Fruit fly (Drosophila melanogaster): ENCODE results near the gene lft.

Gene lft

dm6 chr2L:10334854-10335277 is 29.4 kb upstream of the lft start (continued):
- peak; percentile 45 for TF ChIP-seq gem (tag; optimal IDR thresholded peaks at IDR 0.05)
- TF ChIP-seq fd102C (GFP tag; optimal IDR thresholded peaks at IDR 0.05), result peak; percentile 17
- TF ChIP-seq Dip2 (GFP tag; IDR thresholded peaks at IDR 0.05), result no peak
- no peak for TF ChIP-seq NC2α (GFP tag; optimal IDR thresholded peaks at IDR 0.05)
- TF ChIP-seq PHDP (tag; optimal IDR thresholded peaks at IDR 0.05), result peak; percentile 65
- peak; percentile 63 for TF ChIP-seq Dll (GFP tag; IDR thresholded peaks at IDR 0.05; ENCODE audit: partially characterized antibody)
- TF ChIP-seq prd (optimal IDR thresholded peaks at IDR 0.05), result no peak
- TF ChIP-seq prd (GFP tag; IDR thresholded peaks at IDR 0.05), result no peak; the same call in 1 of the 3 replicates
- peak; percentile 41 for TF ChIP-seq CG18262 (tag; optimal IDR thresholded peaks at IDR 0.05)
- TF ChIP-seq GATAe (GFP tag; conservative IDR thresholded peaks at IDR 0.05), result peak; percentile 93
- TF ChIP-seq Chrac-16 (GFP tag; optimal IDR thresholded peaks at IDR 0.05), result peak; percentile 2
- TF ChIP-seq Hand (GFP tag; optimal IDR thresholded peaks at IDR 0.05), result peak; percentile 20
- TF ChIP-seq crol (GFP tag; IDR thresholded peaks at IDR 0.05), result no peak
- peak; percentile 46 for TF ChIP-seq CG12391 (tag; optimal IDR thresholded peaks at IDR 0.05)
- TF ChIP-seq CG10462 (GFP tag; optimal IDR thresholded peaks at IDR 0.05), result no peak
- peak; percentile 44 for TF ChIP-seq Hsf (GFP tag; optimal IDR thresholded peaks at IDR 0.05)
- peak; percentile 78; the same call in 1 of the 2 replicates for TF ChIP-seq CG9932 (GFP tag; IDR thresholded peaks at IDR 0.05)
- TF ChIP-seq chinmo (GFP tag; IDR thresholded peaks at IDR 0.05; ENCODE audit: partially characterized antibody), result peak; percentile 98
- TF ChIP-seq trem (tag; optimal IDR thresholded peaks at IDR 0.05), result peak; percentile 47
- TF ChIP-seq CG33557 (GFP tag; optimal IDR thresholded peaks at IDR 0.05), result peak; percentile 76
- TF ChIP-seq corto (GFP tag; optimal IDR thresholded peaks at IDR 0.05), result no peak
- 0 out of 2 replicates have a peak, but pooled peaks have one; percentile 24 for TF ChIP-seq Taf1 (GFP tag; IDR thresholded peaks at IDR 0.05)
- TF ChIP-seq CG30431 (GFP tag; optimal IDR thresholded peaks at IDR 0.05), result no peak
- peak; percentile 54 for TF ChIP-seq Sry-δ (GFP tag; optimal IDR thresholded peaks at IDR 0.05)
- TF ChIP-seq CG4328 (GFP tag; optimal IDR thresholded peaks at IDR 0.05), result peak; percentile 88
- TF ChIP-seq trh (GFP tag; optimal IDR thresholded peaks at IDR 0.05), result no peak
- TF ChIP-seq Asciz (GFP tag; optimal IDR thresholded peaks at IDR 0.05), result peak; percentile 69
- no peak for TF ChIP-seq croc (GFP tag; conservative IDR thresholded peaks at IDR 0.05)
- no peak for TF ChIP-seq Hey (tag; optimal IDR thresholded peaks at IDR 0.05)
- TF ChIP-seq CG16815 (GFP tag; optimal IDR thresholded peaks at IDR 0.05), result no peak
- TF ChIP-seq C15 (GFP tag; IDR thresholded peaks at IDR 0.05), result no peak
- TF ChIP-seq Kr (GFP tag; optimal IDR thresholded peaks at IDR 0.05), result no peak
- no peak for TF ChIP-seq CG11504 (tag; optimal IDR thresholded peaks at IDR 0.05)
- TF ChIP-seq fd64A (GFP tag; optimal IDR thresholded peaks at IDR 0.05), result no peak
- peak; percentile 47 for TF ChIP-seq dmrt99B (tag; optimal IDR thresholded peaks at IDR 0.05)
- no peak for TF ChIP-seq peb (GFP tag; IDR thresholded peaks at IDR 0.05)
- peak; percentile 50 for TF ChIP-seq mam (GFP tag; optimal IDR thresholded peaks at IDR 0.05)
- TF ChIP-seq CG15696 (tag; optimal IDR thresholded peaks at IDR 0.05), result peak; percentile 72
- TF ChIP-seq CG2129 (GFP tag; IDR thresholded peaks at IDR 0.05; ENCODE audit: partially characterized antibody), result no peak
- peak; percentile 44 to 62 for TF ChIP-seq dpn (GFP tag; optimal IDR thresholded peaks at IDR 0.05)
- TF ChIP-seq CG11696 (GFP tag; IDR thresholded peaks at IDR 0.05), result peak; percentile 97
- TF ChIP-seq tna (GFP tag; IDR thresholded peaks at IDR 0.05; ENCODE audit: partially characterized antibody), result peak; percentile 48; the same call in 1 of the 2 replicates
- peak; percentile 57 for TF ChIP-seq bigmax (GFP tag; optimal IDR thresholded peaks at IDR 0.05)
- TF ChIP-seq crc (GFP tag; optimal IDR thresholded peaks at IDR 0.05), result no peak
- TF ChIP-seq pros (GFP tag; optimal IDR thresholded peaks at IDR 0.05), result peak; percentile 74
- no peak; the same call in 1 of the 2 replicates for TF ChIP-seq amos (GFP tag; IDR thresholded peaks at IDR 0.05; ENCODE audit: partially characterized antibody)
- peak; percentile 29 for TF ChIP-seq zen (tag; optimal IDR thresholded peaks at IDR 0.05)
- no peak for TF ChIP-seq CG8765 (GFP tag; IDR thresholded peaks at IDR 0.05)
- TF ChIP-seq fru (optimal IDR thresholded peaks at IDR 0.05), result no peak
- TF ChIP-seq CG13894 (tag; optimal IDR thresholded peaks at IDR 0.05), result peak; percentile 93
- TF ChIP-seq esg (GFP tag; conservative IDR thresholded peaks at IDR 0.05), result no peak

Data from whole organism, embryonic.